Fruit fly (Drosophila melanogaster): ENCODE results near the gene msb1l.

dm6 chr2L:19586436-19587333, 9.2 kb downstream of the msb1l start, which contains the start of gene Lar:
- no peak for TF ChIP-seq rn (GFP tag; IDR thresholded peaks at IDR 0.05)
- TF ChIP-seq CG34367 (tag; optimal IDR thresholded peaks at IDR 0.05) = no peak
- no peak for TF ChIP-seq Pif1A (GFP tag; optimal IDR thresholded peaks at IDR 0.05)
- no peak for TF ChIP-seq gl (tag; optimal IDR thresholded peaks at IDR 0.05)
- TF ChIP-seq D1 (tag; optimal IDR thresholded peaks at IDR 0.05) = no peak
- TF ChIP-seq CG14655 (GFP tag; optimal IDR thresholded peaks at IDR 0.05) = no peak

All from whole organism, pupa.